Worm (Caenorhabditis elegans): ENCODE measurements around the gene F15B9.6.

- TF ChIP-seq dsc-1 (tag; optimal IDR thresholded peaks at IDR 0.05), result no peak
- TF ChIP-seq nhr-237 (tag; optimal IDR thresholded peaks at IDR 0.05), result no peak
- no peak for TF ChIP-seq nhr-90 (tag; optimal IDR thresholded peaks at IDR 0.05; ENCODE audit: poor library complexity)
- no peak for TF ChIP-seq nhr-28 (tag; optimal IDR thresholded peaks at IDR 0.05)
- TF ChIP-seq zag-1 (tag; optimal IDR thresholded peaks at IDR 0.05), result no peak
- no peak for TF ChIP-seq tbx-2 (tag; optimal IDR thresholded peaks at IDR 0.05)
These were observed 31.1 kb downstream of the F15B9.6 start for ce11 chrV:13045017-13045416.
